Worm (Caenorhabditis elegans) whole organism, L3 larva: ENCODE results near the gene nhr-16.
A peak's percentile ranks its signal among the peaks of the same experiment; 100 is the strongest.

ENCODE experiments used
- R02D3.7 ChIP-seq: fragments of 150-350 bp; optimal IDR thresholded peaks from 2 replicates; lab custom pipeline; 2014; ENCODE audit warnings: missing biosample characterization, missing genetic modification characterization
- ZK546.5 ChIP-seq: sonication (generic microtip); optimal IDR thresholded peaks from 2 replicates; lab custom pipeline; 2017; ENCODE audit warnings: missing biosample characterization, missing genetic modification characterization
- aly-2 ChIP-seq: fragments of 150-350 bp; optimal IDR thresholded peaks from 2 replicates; lab custom pipeline; 2014; ENCODE audit warnings: missing biosample characterization, missing genetic modification characterization
- ama-1 ChIP-seq: fragments of 150-350 bp; optimal IDR thresholded peaks from 2 replicates; lab custom pipeline; 2018
- ceh-16 ChIP-seq: sonication (generic microtip); optimal IDR thresholded peaks from 2 replicates; lab custom pipeline; 2017; ENCODE audit warnings: missing biosample characterization, missing genetic modification characterization
- ceh-28 ChIP-seq: fragments of 150-350 bp; optimal IDR thresholded peaks from 2 replicates; lab custom pipeline; 2014; ENCODE audit warnings: missing biosample characterization, missing genetic modification reagents, missing genetic modification characterization
- ceh-82 ChIP-seq: fragments of 150-350 bp; optimal IDR thresholded peaks from 2 replicates; lab custom pipeline; 2014; ENCODE audit warnings: missing biosample characterization, missing genetic modification characterization
- ceh-9 ChIP-seq: sonication (generic microtip); optimal IDR thresholded peaks from 2 replicates; lab custom pipeline; 2018; ENCODE audit warnings: missing biosample characterization, missing genetic modification characterization
- egl-27 ChIP-seq: sonication (generic microtip); optimal IDR thresholded peaks from 4 replicates; lab custom pipeline; 2017; ENCODE audit warnings: missing biosample characterization, missing genetic modification reagents, missing genetic modification characterization
- egl-5 ChIP-seq: fragments of 150-350 bp; optimal IDR thresholded peaks from 2 replicates; lab custom pipeline; 2017; ENCODE audit warnings: missing biosample characterization, missing genetic modification reagents, missing genetic modification characterization, inconsistent platforms
- elt-1 ChIP-seq: fragments of 150-350 bp; optimal IDR thresholded peaks from 2 replicates; lab custom pipeline; 2014; ENCODE audit warnings: missing biosample characterization, missing genetic modification characterization
- elt-2 ChIP-seq: sonication (generic microtip); optimal IDR thresholded peaks from 2 replicates; lab custom pipeline; 2016; ENCODE audit warnings: missing genetic modification reagents, mild to moderate bottlenecking, missing genetic modification characterization, missing compliant biosample characterization
- elt-3 ChIP-seq, 3 experiments: fragments of 150-350 bp in 1 of 3; sonication (generic microtip) in 2 of 3; optimal IDR thresholded peaks; 2 replicates in 2 of 3; 4 replicates in 1 of 3; lab custom pipeline; 2014 to 2017; ENCODE audit warnings: missing biosample characterization in 3 of 3, missing genetic modification characterization in 3 of 3
- eor-1 ChIP-seq, 2 experiments: fragments of 150-350 bp; optimal IDR thresholded peaks; 2 replicates each; lab custom pipeline; 2014 to 2018; ENCODE audit warnings: missing biosample characterization in 2 of 2, missing genetic modification characterization in 2 of 2
- fkh-2 ChIP-seq: fragments of 150-350 bp; optimal IDR thresholded peaks from 2 replicates; lab custom pipeline; 2014; ENCODE audit warnings: missing biosample characterization, missing genetic modification reagents, missing genetic modification characterization
- fos-1 ChIP-seq: fragments of 150-350 bp; optimal IDR thresholded peaks from 2 replicates; lab custom pipeline; 2014; ENCODE audit warnings: missing biosample characterization, missing genetic modification characterization
- hmg-11 ChIP-seq: sonication (generic microtip); optimal IDR thresholded peaks from 2 replicates; lab custom pipeline; 2016; ENCODE audit warnings: missing genetic modification characterization, missing compliant biosample characterization
- jun-1 ChIP-seq: fragments of 150-350 bp; optimal IDR thresholded peaks from 2 replicates; lab custom pipeline; 2014; ENCODE audit warnings: missing biosample characterization, missing genetic modification reagents, missing genetic modification characterization
- lin-15B ChIP-seq: fragments of 150-350 bp; optimal IDR thresholded peaks from 2 replicates; lab custom pipeline; 2014; ENCODE audit warnings: missing biosample characterization, missing genetic modification characterization
- lsy-12 ChIP-seq: sonication (generic microtip); optimal IDR thresholded peaks from 2 replicates; lab custom pipeline; 2016; ENCODE audit warnings: mild to moderate bottlenecking, missing genetic modification characterization, missing compliant biosample characterization
- mdl-1 ChIP-seq: fragments of 150-350 bp; optimal IDR thresholded peaks from 2 replicates; lab custom pipeline; 2014; ENCODE audit warnings: missing biosample characterization, missing genetic modification characterization
- mml-1 ChIP-seq: fragments of 150-350 bp; sonication (generic microtip); optimal IDR thresholded peaks from 3 replicates; lab custom pipeline; 2014; ENCODE audit warnings: missing biosample characterization, missing genetic modification characterization
- nfya-1 ChIP-seq: sonication (generic microtip); optimal IDR thresholded peaks from 2 replicates; lab custom pipeline; 2017; ENCODE audit warnings: missing genetic modification characterization, mild to moderate bottlenecking, missing compliant biosample characterization, antibody characterized with exemption, moderate library complexity; ENCODE audit not compliant: insufficient read depth
- nhr-12 ChIP-seq: fragments of 150-350 bp; optimal IDR thresholded peaks from 2 replicates; lab custom pipeline; 2014; ENCODE audit warnings: missing biosample characterization, missing genetic modification characterization
- nhr-237 ChIP-seq: fragments of 150-350 bp; optimal IDR thresholded peaks from 2 replicates; lab custom pipeline; 2014; ENCODE audit warnings: missing biosample characterization, missing genetic modification characterization
- nhr-28 ChIP-seq: fragments of 150-350 bp; optimal IDR thresholded peaks from 2 replicates; lab custom pipeline; 2014; ENCODE audit warnings: missing biosample characterization, missing genetic modification characterization
- nhr-67 ChIP-seq: fragments of 150-350 bp; optimal IDR thresholded peaks from 2 replicates; lab custom pipeline; 2014; ENCODE audit warnings: missing biosample characterization, missing genetic modification characterization
- nhr-76 ChIP-seq: fragments of 150-350 bp; sonication (generic microtip); optimal IDR thresholded peaks from 5 replicates; lab custom pipeline; 2014; ENCODE audit warnings: missing biosample characterization, missing genetic modification characterization
- nhr-77 ChIP-seq: fragments of 150-350 bp; optimal IDR thresholded peaks from 2 replicates; lab custom pipeline; 2014; ENCODE audit warnings: missing biosample characterization, missing genetic modification characterization
- pha-4 ChIP-seq: fragments of 150-350 bp; optimal IDR thresholded peaks from 2 replicates; lab custom pipeline; 2014; ENCODE audit warnings: missing biosample characterization, missing genetic modification reagents, missing genetic modification characterization
- pqm-1 ChIP-seq: fragments of 150-350 bp; optimal IDR thresholded peaks from 2 replicates; lab custom pipeline; 2017; ENCODE audit warnings: missing biosample characterization, missing genetic modification characterization, inconsistent platforms
- sea-2 ChIP-seq: fragments of 150-350 bp; sonication (generic microtip); optimal IDR thresholded peaks from 4 replicates; lab custom pipeline; 2014; ENCODE audit warnings: missing biosample characterization, missing genetic modification reagents, missing genetic modification characterization
- skn-1 ChIP-seq: fragments of 150-350 bp; optimal IDR thresholded peaks from 2 replicates; lab custom pipeline; 2014; ENCODE audit warnings: missing biosample characterization, missing genetic modification characterization
- tbx-2 ChIP-seq: sonication (generic microtip); optimal IDR thresholded peaks from 2 replicates; lab custom pipeline; 2016; ENCODE audit warnings: mild to moderate bottlenecking, missing genetic modification characterization, missing compliant biosample characterization
- unc-39 ChIP-seq: sonication (generic microtip); optimal IDR thresholded peaks from 4 replicates; lab custom pipeline; 2017; ENCODE audit warnings: missing biosample characterization, missing genetic modification characterization
- unc-62 ChIP-seq: fragments of 150-350 bp; sonication (generic microtip); optimal IDR thresholded peaks from 4 replicates; lab custom pipeline; 2014; ENCODE audit warnings: missing biosample characterization, missing genetic modification reagents, missing genetic modification characterization
- zag-1 ChIP-seq: fragments of 150-350 bp; optimal IDR thresholded peaks from 2 replicates; lab custom pipeline; 2014; ENCODE audit warnings: missing biosample characterization, missing genetic modification characterization
- ztf-11 ChIP-seq: fragments of 150-350 bp; optimal IDR thresholded peaks from 2 replicates; lab custom pipeline; 2014; ENCODE audit warnings: missing biosample characterization, missing genetic modification characterization

The nhr-16 gene

DNA sequence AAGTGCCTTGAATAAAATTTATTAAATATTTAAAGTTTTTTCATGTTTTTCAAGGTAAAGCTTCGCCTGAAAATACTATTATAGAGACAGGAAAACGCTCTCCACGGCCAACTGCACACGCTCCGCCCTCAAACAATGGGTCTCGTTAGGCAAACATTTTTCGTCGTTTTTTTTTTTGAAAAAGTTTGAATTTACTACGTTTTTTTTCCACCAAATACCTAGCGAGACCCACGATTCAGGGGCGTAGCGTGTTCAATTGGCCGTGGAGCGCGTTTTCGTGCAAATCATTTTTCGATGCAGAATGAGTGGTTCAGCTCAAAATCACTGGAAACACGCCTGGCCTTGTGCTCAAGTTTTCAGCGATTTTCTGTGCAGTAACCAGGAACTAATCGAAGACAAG, 29.3 kb downstream of the nhr-16 start, which contains the start of gene W06B4.2:
Gene W06B4.2 (plus strand): TSS at position 301 of the 400 bp plus-strand sequence.
- no peak for TF ChIP-seq ama-1 (lab: Kevin White, UChicago)
- TF ChIP-seq tbx-2 (tag; lab: Kevin White, UChicago): no peak
- TF ChIP-seq lin-15B (tag; lab: Kevin White, UChicago): no peak
- TF ChIP-seq ceh-16 (tag; lab: Kevin White, UChicago): no peak
- TF ChIP-seq fos-1 (tag; lab: Kevin White, UChicago): no peak
- no peak for TF ChIP-seq pha-4 (tag; lab: Kevin White, UChicago)
- no peak for TF ChIP-seq nhr-67 (tag; lab: Kevin White, UChicago)

DNA sequence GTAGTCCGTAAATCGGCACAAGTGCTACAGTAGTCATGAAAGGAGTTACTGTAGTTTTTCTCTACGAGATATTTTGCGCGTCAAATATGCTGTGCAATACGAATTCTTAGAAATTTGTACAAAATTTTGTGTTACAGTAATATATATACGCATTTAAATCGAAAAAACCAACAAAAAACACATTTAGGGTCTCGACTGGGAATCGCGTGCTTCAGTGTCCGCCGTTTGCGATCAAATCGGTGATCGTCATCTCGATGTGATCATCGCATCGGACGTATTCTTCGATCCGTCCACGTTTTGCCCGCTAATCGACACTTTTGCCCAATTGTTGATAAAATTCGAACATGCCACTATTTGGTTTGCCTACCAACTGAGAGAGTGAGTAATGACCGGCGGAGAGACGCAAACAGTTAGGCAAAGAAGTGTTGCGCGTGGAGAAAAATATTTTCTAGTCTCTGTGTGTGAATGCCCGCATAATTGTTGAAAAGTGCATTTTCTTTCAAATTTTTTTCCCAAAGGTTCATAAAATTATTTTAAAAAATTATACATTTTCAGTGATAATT, 30.4 kb downstream of the nhr-16 start:
- no peak for TF ChIP-seq elt-2 (tag; lab: Kevin White, UChicago)
- TF ChIP-seq pqm-1 (tag; lab: Kevin White, UChicago): peak; percentile 52
- no peak for TF ChIP-seq nhr-237
- peak; percentile 31 for TF ChIP-seq pha-4 (tag; lab: Kevin White, UChicago)
- TF ChIP-seq nhr-76: no peak

DNA sequence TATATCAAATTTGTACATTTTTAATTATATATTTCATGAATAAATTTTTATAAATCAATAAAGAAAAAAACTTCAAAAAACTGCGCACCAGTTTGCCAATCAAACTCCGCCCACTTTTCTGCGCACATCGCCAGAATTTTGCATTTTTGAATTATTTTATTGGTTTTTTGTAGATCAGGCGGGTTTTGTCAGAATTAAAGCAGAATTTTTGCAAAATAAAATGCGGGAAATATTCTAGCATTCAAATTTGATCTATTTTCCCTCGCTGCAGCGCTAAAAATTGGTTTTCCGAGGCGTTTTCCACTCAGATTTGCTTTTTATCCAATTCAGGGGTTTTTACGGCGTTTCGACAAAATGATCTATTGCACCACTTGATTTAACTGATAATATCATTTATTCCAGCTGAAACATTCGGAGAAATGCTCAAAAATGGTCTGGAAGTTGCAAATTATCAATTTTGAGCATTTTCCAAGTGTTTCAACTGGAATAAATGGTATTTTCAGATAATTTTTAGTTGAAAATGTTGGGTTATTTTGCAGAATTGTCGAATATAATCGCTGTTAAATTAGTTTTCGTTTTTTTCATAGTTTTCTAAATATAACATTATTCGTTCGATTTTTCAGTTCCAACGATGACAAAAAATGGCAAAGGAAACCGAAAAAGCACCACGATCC, 32.5 kb downstream of the nhr-16 start, which contains the start of gene W06B4.1:
Gene W06B4.1 (plus strand): TSS at position 624 of the 674 bp plus-strand sequence.
- TF ChIP-seq zag-1 (tag; lab: Kevin White, UChicago) (no peak), nfya-1 (tag; lab: Kevin White, UChicago) (no peak), elt-3 (tag; optimal IDR thresholded peaks at IDR 0.05; lab: Kevin White, UChicago) (no peak), jun-1 (tag; lab: Kevin White, UChicago) (no peak), R02D3.7 (no peak), lin-15B (tag; lab: Kevin White, UChicago) (no peak), ceh-82 (tag; lab: Kevin White, UChicago) (no peak), aly-2 (no peak)

DNA sequence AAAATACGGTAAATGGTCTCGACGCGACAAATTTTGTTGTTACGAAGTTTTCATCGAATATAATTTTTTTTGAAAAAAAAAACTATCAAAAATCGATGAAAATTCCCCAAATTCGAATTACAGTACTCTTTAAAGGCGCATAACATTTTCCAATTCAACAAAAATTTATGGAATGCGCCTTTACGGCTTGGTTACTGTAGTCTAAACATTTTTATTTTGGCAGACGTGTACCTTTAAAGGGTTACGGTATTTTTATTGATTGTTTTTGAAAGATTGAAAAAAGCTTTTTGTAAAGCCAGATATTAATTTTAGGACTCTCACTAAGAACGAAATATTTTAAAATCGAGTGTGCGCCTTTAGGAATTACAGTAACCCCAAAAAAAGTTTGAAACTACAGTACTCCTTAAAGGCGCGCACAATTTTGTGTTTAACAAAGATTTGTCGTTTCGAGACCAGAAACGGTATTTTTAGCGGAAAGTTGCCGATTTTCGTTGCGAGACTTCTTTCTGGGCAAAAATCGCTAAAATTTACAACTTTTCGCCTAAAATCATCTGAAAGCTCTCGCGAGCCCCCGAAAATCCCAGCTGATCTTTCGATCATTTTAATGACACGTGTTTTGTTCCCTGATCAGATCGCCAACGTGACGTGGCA, 35.5 kb downstream of the nhr-16 start:
- TF ChIP-seq lsy-12 (tag; lab: Kevin White, UChicago) (no peak), nfya-1 (tag; lab: Kevin White, UChicago) (no peak), hmg-11 (tag; lab: Kevin White, UChicago) (no peak), tbx-2 (tag; lab: Kevin White, UChicago) (no peak), fkh-2 (no peak), nhr-28 (tag; lab: Kevin White, UChicago) (no peak), egl-27 (no peak), skn-1 (tag; lab: Kevin White, UChicago) (no peak), ztf-11 (no peak), mdl-1 (tag; lab: Kevin White, UChicago) (no peak), ceh-9 (tag; lab: Kevin White, UChicago) (no peak), unc-62 (GFP tag; lab: Kevin White, UChicago) (no peak), ceh-28 (tag; lab: Kevin White, UChicago) (no peak), elt-3 (tag; optimal IDR thresholded peaks at IDR 0.05; lab: Kevin White, UChicago) (no peak), eor-1 (tag; optimal IDR thresholded peaks at IDR 0.05; lab: Kevin White, UChicago) (no peak), jun-1 (tag; lab: Kevin White, UChicago) (no peak), egl-5 (tag; lab: Kevin White, UChicago) (no peak), fos-1 (tag; lab: Kevin White, UChicago) (no peak)
- TF ChIP-seq, all 47 proteins: peak for 0

DNA sequence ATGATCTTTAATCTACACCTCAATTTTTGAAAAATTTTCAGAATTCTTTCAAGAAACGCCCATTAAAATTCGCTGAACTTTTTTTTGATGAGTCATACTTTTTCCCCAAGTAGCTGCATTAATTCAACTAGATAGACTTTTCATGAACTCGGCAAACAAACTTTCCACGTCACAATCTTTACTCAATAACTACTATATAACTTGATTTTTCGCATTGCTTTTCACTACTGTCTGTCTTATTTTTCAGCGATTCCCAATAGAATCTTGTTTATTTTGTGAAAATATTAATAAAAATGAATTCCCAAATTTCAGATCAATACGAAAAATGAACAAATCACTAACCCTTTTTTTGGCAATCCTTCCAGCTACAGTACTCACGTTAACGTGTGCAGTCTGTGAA, 39.7 kb downstream of the nhr-16 start, which contains the start of gene T05C1.1:
Gene T05C1.1 (plus strand): TSS at position 301 of the 400 bp plus-strand sequence.
- no peak for TF ChIP-seq elt-2 (tag; lab: Kevin White, UChicago)
- no peak for TF ChIP-seq ama-1 (lab: Kevin White, UChicago)
- TF ChIP-seq zag-1 (tag; lab: Kevin White, UChicago): no peak
- TF ChIP-seq ztf-11: no peak
- TF ChIP-seq nhr-67 (tag; lab: Kevin White, UChicago): no peak
- TF ChIP-seq nhr-237: no peak
- TF ChIP-seq aly-2: no peak
- TF ChIP-seq nhr-77 (tag; lab: Kevin White, UChicago): no peak
- no peak for TF ChIP-seq elt-1 (tag; lab: Kevin White, UChicago)
- no peak for TF ChIP-seq unc-39 (tag; lab: Kevin White, UChicago)
- no peak for TF ChIP-seq nhr-28 (tag; lab: Kevin White, UChicago)
- no peak for TF ChIP-seq mml-1 (tag; lab: Kevin White, UChicago)
- no peak for TF ChIP-seq nhr-12 (tag; lab: Kevin White, UChicago)
- no peak for TF ChIP-seq unc-62 (GFP tag; lab: Kevin White, UChicago)
- no peak for TF ChIP-seq ZK546.5 (tag; lab: Kevin White, UChicago)
- TF ChIP-seq lin-15B (tag; lab: Kevin White, UChicago): no peak
- no peak for TF ChIP-seq R02D3.7
- TF ChIP-seq sea-2 (GFP tag; lab: Kevin White, UChicago): no peak
- TF ChIP-seq eor-1 (tag; optimal IDR thresholded peaks at IDR 0.05; lab: Kevin White, UChicago): no peak
